Worm (Caenorhabditis elegans): ENCODE data around the gene glrx-22.

DNA sequence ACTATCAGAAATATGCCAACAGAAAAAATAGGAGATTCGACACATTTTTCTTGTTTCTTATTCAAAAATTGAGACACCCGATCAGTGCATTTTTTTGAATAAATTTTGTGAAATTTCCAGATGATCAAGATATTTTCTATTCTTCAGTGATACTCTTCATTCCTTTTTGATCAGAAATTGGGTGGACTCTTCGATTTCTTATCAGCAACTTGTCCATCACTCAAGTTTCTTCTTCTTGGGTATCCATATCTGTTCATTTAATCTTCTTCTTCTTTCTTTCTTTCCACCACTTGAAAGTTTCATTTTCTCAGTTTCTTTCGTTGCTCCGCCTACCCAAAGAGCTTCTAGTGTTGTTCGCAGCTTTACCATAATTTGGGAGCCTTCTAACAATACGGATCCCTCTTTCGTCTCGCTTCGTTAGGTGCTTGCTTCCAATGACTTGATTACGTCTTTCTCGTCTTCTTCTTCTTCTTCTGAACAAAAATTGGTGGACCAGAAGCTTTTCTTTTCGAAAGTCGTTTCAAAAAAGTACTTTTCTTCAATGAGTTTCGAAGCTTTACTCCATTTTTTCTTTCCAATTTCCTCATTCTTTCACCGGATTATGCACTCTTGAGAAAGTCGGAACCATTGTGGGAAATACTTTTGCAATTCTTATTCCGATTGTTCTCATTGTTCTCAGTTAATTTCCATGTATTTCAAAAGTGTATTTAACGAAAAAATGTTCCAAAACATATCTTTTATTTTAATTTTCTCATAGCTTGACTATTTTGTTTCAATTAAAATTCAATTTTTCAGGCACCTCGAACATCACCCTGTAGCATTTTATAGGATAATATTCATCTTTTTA lies 25.1 kb downstream of the glrx-22 start, which contains the start of gene pct-1:
- TF ChIP-seq ztf-11 (tag; optimal IDR thresholded peaks at IDR 0.05) (no peak), skn-1 (tag; optimal IDR thresholded peaks at IDR 0.05) (no peak), lin-15B (tag; optimal IDR thresholded peaks at IDR 0.05) (no peak), fkh-10 (GFP tag; optimal IDR thresholded peaks at IDR 0.05) (no peak), ZK546.5 (tag; optimal IDR thresholded peaks at IDR 0.05) (no peak), nhr-76 (tag; optimal IDR thresholded peaks at IDR 0.05) (no peak), sea-2 (GFP tag; optimal IDR thresholded peaks at IDR 0.05) (no peak), ztf-4 (tag; optimal IDR thresholded peaks at IDR 0.05) (no peak), ceh-28 (tag; optimal IDR thresholded peaks at IDR 0.05) (no peak), nhr-67 (tag; optimal IDR thresholded peaks at IDR 0.05) (no peak), ceh-82 (tag; optimal IDR thresholded peaks at IDR 0.05) (no peak), nhr-77 (tag; optimal IDR thresholded peaks at IDR 0.05) (no peak)
